Worm (Caenorhabditis elegans) whole organism, young adult: Measurements from ENCODE around the gene R05G9.3.
A peak's percentile ranks its signal among the peaks of the same experiment; 100 is the strongest.

Experiments used
- B0019.2 ChIP-seq: fragments of 200-800 bp; sonication (Bioruptor generic); conservative IDR thresholded peaks from 2 replicates; pipeline ENCODE4 v1.3.6; 2022; ENCODE audit warnings: missing genetic modification reagents, missing genetic modification characterization, missing compliant biosample characterization
- C17E4.6 ChIP-seq: fragments of 200-800 bp; sonication (Bioruptor generic); IDR thresholded peaks from 2 replicates; pipeline ENCODE4 v1.3.6; 2022; ENCODE audit warnings: missing genetic modification reagents, missing genetic modification characterization, missing compliant biosample characterization
- F33H1.4 ChIP-seq: fragments of 200-800 bp; sonication (Bioruptor generic); IDR thresholded peaks from 2 replicates; pipeline ENCODE4 v1.3.6; 2022; ENCODE audit warnings: missing genetic modification reagents, missing genetic modification characterization, missing compliant biosample characterization
- F39B2.1 ChIP-seq: fragments of 200-800 bp; sonication (Bioruptor generic); IDR thresholded peaks from 2 replicates; pipeline ENCODE4 v1.3.6; 2022; ENCODE audit warnings: missing genetic modification reagents, missing genetic modification characterization, missing compliant biosample characterization
- F49E8.2 ChIP-seq: sonication (generic microtip); optimal IDR thresholded peaks from 3 replicates; lab custom pipeline; 2017; ENCODE audit warnings: missing genetic modification characterization, mild to moderate bottlenecking, missing compliant biosample characterization, antibody characterized with exemption, moderate library complexity; ENCODE audit not compliant: insufficient read depth
- F57A8.1 ChIP-seq: fragments of 200-800 bp; sonication (Bioruptor generic); optimal IDR thresholded peaks from 2 replicates; lab custom pipeline; 2018; ENCODE audit warnings: mild to moderate bottlenecking, missing genetic modification characterization, moderate library complexity, missing compliant biosample characterization
- Y53F4B.3 ChIP-seq: fragments of 200-800 bp; sonication (Bioruptor generic); IDR thresholded peaks from 2 replicates; pipeline ENCODE4 v1.3.6; 2022; ENCODE audit warnings: missing genetic modification reagents, missing genetic modification characterization, missing compliant biosample characterization
- Y53G8AR.9 ChIP-seq: fragments of 200-800 bp; sonication (Bioruptor generic); conservative IDR thresholded peaks from 2 replicates; pipeline ENCODE4 v1.3.6; 2022; ENCODE audit warnings: missing genetic modification reagents, missing genetic modification characterization, missing compliant biosample characterization
- Y67H2A.10 ChIP-seq: fragments of 200-800 bp; sonication (Bioruptor generic); conservative IDR thresholded peaks from 2 replicates; pipeline ENCODE4 v1.3.6; 2022; ENCODE audit warnings: missing genetic modification reagents, missing genetic modification characterization, missing compliant biosample characterization
- bed-1 ChIP-seq: fragments of 200-800 bp; sonication (Bioruptor generic); IDR thresholded peaks from 2 replicates; pipeline ENCODE4 v1.3.6; 2022; ENCODE audit warnings: missing genetic modification reagents, missing genetic modification characterization, missing compliant biosample characterization
- ccch-3 ChIP-seq: fragments of 200-800 bp; sonication (Bioruptor generic); optimal IDR thresholded peaks from 2 replicates; lab custom pipeline; 2018; ENCODE audit warnings: mild to moderate bottlenecking, missing genetic modification characterization, missing compliant biosample characterization
- ceh-100 ChIP-seq: fragments of 200-800 bp; sonication (Bioruptor generic); IDR thresholded peaks from 2 replicates; pipeline ENCODE4 v1.3.6; 2022; ENCODE audit warnings: missing genetic modification reagents, missing genetic modification characterization, missing compliant biosample characterization
- ceh-27 ChIP-seq: fragments of 200-800 bp; sonication (Bioruptor generic); optimal IDR thresholded peaks from 2 replicates; lab custom pipeline; 2018; ENCODE audit warnings: mild to moderate bottlenecking, missing genetic modification characterization, moderate library complexity, missing compliant biosample characterization
- ceh-40 ChIP-seq: fragments of 200-800 bp; sonication (Bioruptor generic); IDR thresholded peaks from 2 replicates; pipeline ENCODE4 v1.3.6; 2022; ENCODE audit warnings: missing genetic modification characterization, missing compliant biosample characterization
- ceh-58 ChIP-seq: fragments of 200-800 bp; sonication (Bioruptor generic); IDR thresholded peaks from 2 replicates; pipeline ENCODE4 v1.3.6; 2022; ENCODE audit warnings: missing genetic modification characterization, missing compliant biosample characterization
- ceh-91 ChIP-seq: fragments of 200-800 bp; sonication (Bioruptor generic); IDR thresholded peaks from 2 replicates; pipeline ENCODE4 v1.3.6; 2022; ENCODE audit warnings: missing genetic modification reagents, missing genetic modification characterization, missing compliant biosample characterization
- chd-7 ChIP-seq: sonication (generic microtip); optimal IDR thresholded peaks from 2 replicates; lab custom pipeline; 2016; ENCODE audit warnings: mild to moderate bottlenecking, missing genetic modification characterization, moderate library complexity, missing compliant biosample characterization
- dpff-1 ChIP-seq: sonication (generic microtip); optimal IDR thresholded peaks from 2 replicates; lab custom pipeline; 2017; ENCODE audit warnings: mild to moderate bottlenecking, missing genetic modification characterization, missing compliant biosample characterization
- dpl-1 ChIP-seq: fragments of 150-350 bp; optimal IDR thresholded peaks from 2 replicates; lab custom pipeline; 2014; ENCODE audit warnings: missing biosample characterization, missing genetic modification reagents, missing genetic modification characterization
- efl-1 ChIP-seq: fragments of 150-350 bp; optimal IDR thresholded peaks from 2 replicates; lab custom pipeline; 2014; ENCODE audit warnings: missing biosample characterization, missing genetic modification reagents, missing genetic modification characterization
- ekl-4 ChIP-seq: fragments of 200-800 bp; sonication (Bioruptor generic); IDR thresholded peaks from 2 replicates; pipeline ENCODE4 v1.3.6; 2022; ENCODE audit warnings: missing genetic modification reagents, missing genetic modification characterization, missing compliant biosample characterization
- hlh-12 ChIP-seq: sonication (generic microtip); optimal IDR thresholded peaks from 2 replicates; lab custom pipeline; 2016; ENCODE audit warnings: missing genetic modification characterization, missing compliant biosample characterization
- hmg-1.2 ChIP-seq: fragments of 200-800 bp; sonication (Bioruptor generic); IDR thresholded peaks from 2 replicates; pipeline ENCODE4 v1.3.6; 2022; ENCODE audit warnings: missing genetic modification reagents, missing genetic modification characterization, missing compliant biosample characterization
- hrde-1 ChIP-seq: sonication (generic microtip); optimal IDR thresholded peaks from 2 replicates; lab custom pipeline; 2016; ENCODE audit warnings: missing genetic modification characterization, mild to moderate bottlenecking, missing compliant biosample characterization, moderate library complexity, missing genotype, missing genetic modification reagents, borderline replicate concordance
- lin-26 ChIP-seq: fragments of 200-800 bp; sonication (Bioruptor generic); IDR thresholded peaks from 2 replicates; pipeline ENCODE4 v1.3.6; 2022; ENCODE audit warnings: missing genetic modification reagents, missing genetic modification characterization, missing compliant biosample characterization
- lin-40 ChIP-seq: sonication (generic microtip); optimal IDR thresholded peaks from 2 replicates; lab custom pipeline; 2016; ENCODE audit warnings: missing genetic modification characterization, mild to moderate bottlenecking, missing compliant biosample characterization, missing genotype, missing genetic modification reagents
- lsl-1 ChIP-seq: fragments of 200-800 bp; sonication (Bioruptor generic); optimal IDR thresholded peaks from 2 replicates; lab custom pipeline; 2018; ENCODE audit warnings: mild to moderate bottlenecking, missing genetic modification characterization, moderate library complexity, missing compliant biosample characterization
- lsy-27 ChIP-seq: sonication (generic microtip); optimal IDR thresholded peaks from 2 replicates; lab custom pipeline; 2017; ENCODE audit warnings: missing genetic modification characterization, mild to moderate bottlenecking, missing compliant biosample characterization, antibody characterized with exemption, missing genotype, borderline replicate concordance; ENCODE audit not compliant: insufficient read depth
- madf-8 ChIP-seq: fragments of 200-800 bp; sonication (Bioruptor generic); conservative IDR thresholded peaks from 2 replicates; pipeline ENCODE4 v1.3.6; 2022; ENCODE audit warnings: missing genetic modification reagents, missing genetic modification characterization, missing compliant biosample characterization
- mcd-1 ChIP-seq: fragments of 200-800 bp; sonication (Bioruptor generic); IDR thresholded peaks from 2 replicates; pipeline ENCODE4 v1.3.6; 2022; ENCODE audit warnings: missing genetic modification reagents, missing genetic modification characterization, missing compliant biosample characterization
- nfya-1 ChIP-seq: sonication (generic microtip); optimal IDR thresholded peaks from 2 replicates; lab custom pipeline; 2017; ENCODE audit warnings: antibody characterized with exemption, missing compliant biosample characterization, missing genetic modification characterization, borderline replicate concordance; ENCODE audit not compliant: insufficient read depth
- pbrm-1 ChIP-seq: fragments of 200-800 bp; sonication (Bioruptor generic); IDR thresholded peaks from 2 replicates; pipeline ENCODE4 v1.3.6; 2022; ENCODE audit warnings: missing genetic modification reagents, missing genetic modification characterization, missing compliant biosample characterization
- rcor-1 ChIP-seq: fragments of 200-800 bp; sonication (Bioruptor generic); IDR thresholded peaks from 2 replicates; pipeline ENCODE4 v1.3.6; 2022; ENCODE audit warnings: missing genetic modification reagents, missing genetic modification characterization, missing compliant biosample characterization
- rpc-1 ChIP-seq, 2 experiments: fragments of 150-350 bp in 1 of 2; sonication (generic microtip) in 1 of 2; optimal IDR thresholded peaks; 2 replicates each; lab custom pipeline; 2014 to 2018; ENCODE audit warnings: missing biosample characterization in 1 of 2, missing genetic modification characterization in 1 of 2, missing genetic modification reagents in 1 of 2, missing genotype in 1 of 2
- snpc-3.4 ChIP-seq: sonication (generic microtip); optimal IDR thresholded peaks from 2 replicates; lab custom pipeline; 2017; ENCODE audit warnings: missing genetic modification characterization, mild to moderate bottlenecking, missing compliant biosample characterization, antibody characterized with exemption, moderate library complexity, missing genotype, missing genetic modification reagents
- tbx-9 ChIP-seq: sonication (generic microtip); optimal IDR thresholded peaks from 2 replicates; lab custom pipeline; 2016; ENCODE audit warnings: borderline replicate concordance, missing genetic modification characterization, inconsistent platforms, missing compliant biosample characterization
- unc-130 ChIP-seq: sonication (generic microtip); optimal IDR thresholded peaks from 2 replicates; lab custom pipeline; 2016; ENCODE audit warnings: missing genetic modification reagents, missing genetic modification characterization, missing compliant biosample characterization
- unc-62 ChIP-seq: fragments of 150-350 bp; optimal IDR thresholded peaks from 2 replicates; lab custom pipeline; 2014; ENCODE audit warnings: missing biosample characterization, missing genetic modification reagents, missing genetic modification characterization
- ztf-18 ChIP-seq: sonication (generic microtip); optimal IDR thresholded peaks from 2 replicates; lab custom pipeline; 2016; ENCODE audit warnings: missing genotype, mild to moderate bottlenecking, missing genetic modification characterization, missing compliant biosample characterization

The R05G9.3 gene

ce11 chrII:6519703-6520102 is 18.4 kb upstream of the R05G9.3 start (continued):
- TF ChIP-seq ztf-18 (tag; lab: Kevin White, UChicago): no peak
- no peak for TF ChIP-seq nfya-1 (tag; lab: Kevin White, UChicago)
- no peak for TF ChIP-seq tbx-9 (tag; lab: Kevin White, UChicago)
- TF ChIP-seq lsl-1 (GFP tag; lab: Kevin White, UChicago): peak; percentile 82
- TF ChIP-seq snpc-3.4 (tag; lab: Kevin White, UChicago): peak; percentile 79
- 0 out of 2 replicates have a peak, but pooled peaks have one; percentile 28 for TF ChIP-seq ceh-100 (GFP tag; lab: Robert Waterston, UW)
- no peak for TF ChIP-seq ceh-58 (GFP tag; lab: Robert Waterston, UW)
- peak; percentile 94 for TF ChIP-seq efl-1 (GFP tag; lab: Kevin White, UChicago)
- TF ChIP-seq unc-130 (GFP tag; lab: Kevin White, UChicago): peak; percentile 77
- no peak for TF ChIP-seq Y53F4B.3 (GFP tag; lab: Robert Waterston, UW)
- no peak for TF ChIP-seq Y67H2A.10 (GFP tag; lab: Robert Waterston, UW)
- TF ChIP-seq mcd-1 (GFP tag; lab: Robert Waterston, UW): peak; percentile 58; the same call in 1 of the 2 replicates
- peak; percentile 18 for TF ChIP-seq F49E8.2 (tag; lab: Kevin White, UChicago)
- peak; percentile 52; the same call in 1 of the 2 replicates for TF ChIP-seq F33H1.4
- no peak for TF ChIP-seq ccch-3
- TF ChIP-seq C17E4.6 (GFP tag; lab: Robert Waterston, UW): no peak
- TF ChIP-seq hmg-1.2: peak; percentile 23; the same call in 1 of the 2 replicates
- peak; percentile 40; the same call in 1 of the 2 replicates for TF ChIP-seq rcor-1 (GFP tag; lab: Robert Waterston, UW)
- peak; percentile 78 for TF ChIP-seq dpl-1 (GFP tag; lab: Kevin White, UChicago)
- TF ChIP-seq ekl-4 (GFP tag; lab: Robert Waterston, UW): no peak
- peak; percentile 77 for TF ChIP-seq ceh-91 (GFP tag; lab: Robert Waterston, UW)
- no peak for TF ChIP-seq Y53G8AR.9 (GFP tag; lab: Robert Waterston, UW)
- no peak for TF ChIP-seq F39B2.1 (GFP tag; lab: Robert Waterston, UW)

DNA sequence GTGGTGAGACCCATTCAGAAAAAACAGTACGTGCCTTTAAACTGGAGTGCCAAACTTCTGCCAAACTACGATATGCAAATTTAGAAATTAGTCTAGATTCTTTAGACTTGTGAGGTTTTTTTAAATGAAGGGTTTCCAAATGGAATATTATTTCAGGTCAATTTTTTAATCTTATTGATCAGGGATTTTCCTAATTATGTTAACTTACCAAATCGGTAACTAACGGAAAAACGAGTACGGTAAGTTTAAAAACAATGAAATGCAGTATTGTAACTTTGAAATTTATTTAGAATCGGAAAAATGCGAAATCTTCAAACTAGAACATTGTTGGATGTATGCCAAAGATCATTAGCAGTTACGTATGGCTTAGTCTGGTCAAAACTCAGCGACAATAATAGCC is 15.0 kb upstream of the R05G9.3 start, which contains the start of gene C56E6.7:
Gene C56E6.7 (plus strand): TSS at position 301 of the 400 bp plus-strand sequence.
- TF ChIP-seq lin-26 (GFP tag; lab: Robert Waterston, UW) (no peak), madf-8 (no peak), rpc-1 (optimal IDR thresholded peaks at IDR 0.05; lab: Kevin White, UChicago) (no peak), rpc-1 (tag; optimal IDR thresholded peaks at IDR 0.05; lab: Kevin White, UChicago) (no peak), pbrm-1 (GFP tag; lab: Robert Waterston, UW) (no peak), lin-40 (tag; lab: Kevin White, UChicago) (no peak), chd-7 (tag; lab: Kevin White, UChicago) (no peak), unc-62 (GFP tag; lab: Kevin White, UChicago) (no peak), hlh-12 (tag; lab: Kevin White, UChicago) (no peak), ceh-27 (no peak), F57A8.1 (GFP tag; lab: Kevin White, UChicago) (no peak), Y53F4B.3 (GFP tag; lab: Robert Waterston, UW) (no peak), lsy-27 (tag; lab: Kevin White, UChicago) (no peak), hrde-1 (tag; lab: Kevin White, UChicago) (no peak), bed-1 (GFP tag; lab: Robert Waterston, UW) (no peak), mcd-1 (GFP tag; lab: Robert Waterston, UW) (no peak), tbx-9 (tag; lab: Kevin White, UChicago) (no peak), B0019.2 (GFP tag; lab: Robert Waterston, UW) (no peak), dpff-1 (no peak), ceh-40 (no peak), ztf-18 (tag; lab: Kevin White, UChicago) (no peak)
